Worm (Caenorhabditis elegans): Measurements from ENCODE around the gene pals-28.

- TF ChIP-seq ama-1 (optimal IDR thresholded peaks at IDR 0.05) (no peak), aly-2 (tag; optimal IDR thresholded peaks at IDR 0.05) (no peak), lin-39 (tag; optimal IDR thresholded peaks at IDR 0.05) (no peak), nhr-23 (tag; optimal IDR thresholded peaks at IDR 0.05) (no peak), skn-1 (tag; optimal IDR thresholded peaks at IDR 0.05) (no peak), nhr-10 (tag; optimal IDR thresholded peaks at IDR 0.05) (no peak), ZK546.5 (tag; optimal IDR thresholded peaks at IDR 0.05) (no peak), F13H6.1 (tag; optimal IDR thresholded peaks at IDR 0.05) (no peak), ztf-1 (GFP tag; conservative IDR thresholded peaks at IDR 0.05) (no peak), sma-9 (GFP tag; optimal IDR thresholded peaks at IDR 0.05) (no peak), sma-9 (tag; optimal IDR thresholded peaks at IDR 0.05) (no peak), mdl-1 (tag; optimal IDR thresholded peaks at IDR 0.05) (no peak), alr-1 (tag; optimal IDR thresholded peaks at IDR 0.05) (no peak), snpc-4 (tag; optimal IDR thresholded peaks at IDR 0.05) (no peak)
Measured at ce11 chrIII:4382118-4382517, 2.5 kb upstream of the pals-28 start.

All from whole organism, L2 larva.